Worm (Caenorhabditis elegans): ENCODE measurements around the gene F43C11.1.

The F43C11.1 gene

DNA sequence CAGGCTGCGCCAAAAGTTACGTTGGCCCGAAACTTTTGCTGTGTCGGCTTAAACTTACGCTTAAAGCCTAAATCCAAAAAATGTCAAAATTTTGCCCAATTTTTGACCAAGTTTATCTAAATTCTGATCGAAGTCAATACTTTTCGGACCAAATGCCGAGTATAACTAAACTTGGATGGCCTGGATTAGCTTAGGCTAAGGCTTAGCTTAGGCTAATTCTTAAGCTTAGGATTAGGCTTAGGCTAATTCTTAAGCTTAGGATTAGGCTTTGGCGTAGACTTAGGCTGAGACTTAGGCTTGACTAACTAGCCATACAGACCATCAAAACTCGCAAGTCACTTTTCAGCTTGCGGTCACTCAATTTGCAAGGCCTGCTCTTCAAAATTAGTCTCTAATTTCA is 20.7 kb upstream of the F43C11.1 start:
- no peak for TF ChIP-seq mml-1 (tag; optimal IDR thresholded peaks at IDR 0.05)
- TF ChIP-seq sea-2 (GFP tag; optimal IDR thresholded peaks at IDR 0.05): no peak
- no peak for TF ChIP-seq pqm-1 (tag; optimal IDR thresholded peaks at IDR 0.05)
- no peak for TF ChIP-seq nfya-1 (tag; optimal IDR thresholded peaks at IDR 0.05; ENCODE audit: insufficient read depth)
- TF ChIP-seq aly-2 (tag; optimal IDR thresholded peaks at IDR 0.05): no peak
- TF ChIP-seq egl-27 (tag; optimal IDR thresholded peaks at IDR 0.05): no peak
- TF ChIP-seq fkh-10 (GFP tag; optimal IDR thresholded peaks at IDR 0.05): no peak
- TF ChIP-seq nhr-12 (tag; optimal IDR thresholded peaks at IDR 0.05): no peak
- TF ChIP-seq daf-12 (tag; optimal IDR thresholded peaks at IDR 0.05): no peak
- TF ChIP-seq nhr-77 (tag; optimal IDR thresholded peaks at IDR 0.05): no peak
- TF ChIP-seq hmg-11 (tag; optimal IDR thresholded peaks at IDR 0.05): no peak
- TF ChIP-seq ceh-82 (tag; optimal IDR thresholded peaks at IDR 0.05): no peak
- TF ChIP-seq unc-39 (tag; optimal IDR thresholded peaks at IDR 0.05): no peak
- TF ChIP-seq mdl-1 (tag; optimal IDR thresholded peaks at IDR 0.05): no peak
- TF ChIP-seq egl-5 (tag; optimal IDR thresholded peaks at IDR 0.05): no peak
- no peak for TF ChIP-seq elt-1 (tag; optimal IDR thresholded peaks at IDR 0.05)
- no peak for TF ChIP-seq tbx-2 (tag; optimal IDR thresholded peaks at IDR 0.05)
- TF ChIP-seq R02D3.7 (tag; optimal IDR thresholded peaks at IDR 0.05): no peak

DNA sequence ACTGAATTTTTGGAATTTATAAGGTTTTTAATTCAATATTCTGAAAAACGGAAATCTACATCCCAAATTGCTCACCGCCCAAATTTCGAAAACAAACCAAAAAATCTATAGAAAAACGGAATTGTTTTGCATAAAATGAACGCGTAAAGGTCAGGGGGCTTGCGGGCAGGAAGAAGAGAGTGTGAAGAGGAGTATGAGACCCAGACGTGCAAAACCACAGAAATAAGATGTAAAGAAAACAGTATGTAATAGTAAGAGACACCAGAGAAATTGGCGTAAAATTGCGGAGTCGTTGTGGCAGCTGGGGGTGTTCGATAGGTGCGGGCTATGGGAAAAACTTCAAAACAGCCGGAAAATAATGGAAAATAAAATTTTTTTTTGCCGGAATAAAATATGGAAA is 15.9 kb upstream of the F43C11.1 start:
- TF ChIP-seq elt-2 (tag; optimal IDR thresholded peaks at IDR 0.05): peak; percentile 5
- TF ChIP-seq lin-39 (tag; optimal IDR thresholded peaks at IDR 0.05): no peak
- no peak for TF ChIP-seq elt-1 (tag; optimal IDR thresholded peaks at IDR 0.05)
- peak; percentile 42 for TF ChIP-seq hmg-11 (tag; optimal IDR thresholded peaks at IDR 0.05)
- peak; percentile 16 for TF ChIP-seq ceh-16 (tag; optimal IDR thresholded peaks at IDR 0.05)
- no peak for TF ChIP-seq ceh-28 (tag; optimal IDR thresholded peaks at IDR 0.05)
- peak; percentile 14 for TF ChIP-seq nfya-1 (tag; optimal IDR thresholded peaks at IDR 0.05; ENCODE audit: insufficient read depth)

DNA sequence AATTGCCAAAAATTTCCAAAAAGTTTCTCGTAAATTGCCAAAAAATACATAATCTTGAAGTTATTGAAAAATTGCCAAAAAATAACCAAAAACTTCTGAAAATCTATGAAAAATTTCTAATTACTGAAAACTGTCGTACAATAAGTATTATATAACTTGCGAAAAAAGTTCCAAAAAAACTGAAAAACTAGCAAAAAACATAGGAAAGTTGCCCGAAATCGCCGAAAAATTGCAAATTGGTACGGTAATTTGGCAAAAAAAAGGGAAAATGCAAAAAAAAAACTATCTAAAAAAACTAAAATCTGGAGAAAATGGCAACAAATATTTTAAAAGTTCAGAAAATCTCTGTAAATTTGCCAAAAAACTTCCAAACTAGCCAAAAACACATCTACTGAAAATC is 15.4 kb upstream of the F43C11.1 start, which contains the start of gene enri-1:
TSS of gene enri-1 (minus strand) at position 101 of the 400 bp plus-strand sequence.
- TF ChIP-seq lin-39 (tag; optimal IDR thresholded peaks at IDR 0.05) (no peak), sea-2 (GFP tag; optimal IDR thresholded peaks at IDR 0.05) (no peak), unc-39 (tag; optimal IDR thresholded peaks at IDR 0.05) (no peak), egl-27 (tag; optimal IDR thresholded peaks at IDR 0.05) (no peak), ceh-28 (tag; optimal IDR thresholded peaks at IDR 0.05) (no peak), hmg-11 (tag; optimal IDR thresholded peaks at IDR 0.05) (no peak), nhr-28 (tag; optimal IDR thresholded peaks at IDR 0.05) (no peak), elt-3 (tag; optimal IDR thresholded peaks at IDR 0.05) (no peak), aly-2 (tag; optimal IDR thresholded peaks at IDR 0.05) (no peak), R02D3.7 (tag; optimal IDR thresholded peaks at IDR 0.05) (no peak), lsy-12 (tag; optimal IDR thresholded peaks at IDR 0.05) (no peak), fkh-2 (tag; optimal IDR thresholded peaks at IDR 0.05) (no peak), fos-1 (tag; optimal IDR thresholded peaks at IDR 0.05) (no peak), nhr-67 (tag; optimal IDR thresholded peaks at IDR 0.05) (no peak), nhr-77 (tag; optimal IDR thresholded peaks at IDR 0.05) (no peak), lin-15B (tag; optimal IDR thresholded peaks at IDR 0.05) (no peak), elt-1 (tag; optimal IDR thresholded peaks at IDR 0.05) (no peak)

DNA sequence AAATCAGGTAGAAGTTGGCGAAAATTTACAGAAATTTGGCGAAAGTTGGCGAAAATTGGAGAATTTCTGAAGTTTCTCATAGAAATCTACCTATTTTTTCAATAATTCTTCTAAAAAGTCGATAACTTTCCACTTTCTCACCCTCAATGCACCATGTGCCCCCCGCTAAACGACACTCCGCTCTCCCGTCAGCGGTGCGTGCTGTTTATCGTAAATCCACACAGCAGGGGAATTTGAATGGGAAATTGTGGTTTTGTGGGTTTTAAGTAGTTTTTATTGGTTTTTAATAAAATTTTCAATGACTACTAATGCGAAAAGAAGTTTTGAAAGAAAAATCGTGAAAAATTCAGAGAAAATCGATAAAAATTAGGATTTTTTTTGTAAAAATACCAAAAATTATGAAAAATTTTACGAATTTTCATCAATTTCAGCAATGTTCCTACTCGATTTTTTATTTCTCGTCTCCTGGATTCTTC is 14.9 kb upstream of the F43C11.1 start, which contains the start of gene F43C11.6:
TSS of gene F43C11.6 (plus strand) at position 426 of the 476 bp plus-strand sequence.
- no peak for TF ChIP-seq fos-1 (tag; optimal IDR thresholded peaks at IDR 0.05)
- no peak for TF ChIP-seq ama-1 (optimal IDR thresholded peaks at IDR 0.05)
- no peak for TF ChIP-seq mdl-1 (tag; optimal IDR thresholded peaks at IDR 0.05)
- peak; percentile 37 for TF ChIP-seq lin-39 (tag; optimal IDR thresholded peaks at IDR 0.05)
- TF ChIP-seq fkh-10 (GFP tag; optimal IDR thresholded peaks at IDR 0.05): no peak
- TF ChIP-seq sea-2 (GFP tag; optimal IDR thresholded peaks at IDR 0.05): no peak
- peak; percentile 51 for TF ChIP-seq nfya-1 (tag; optimal IDR thresholded peaks at IDR 0.05; ENCODE audit: insufficient read depth)
- no peak for TF ChIP-seq hmg-11 (tag; optimal IDR thresholded peaks at IDR 0.05)
- TF ChIP-seq nhr-43 (tag; optimal IDR thresholded peaks at IDR 0.05; ENCODE audit: poor library complexity, severe bottlenecking): no peak
- no peak for TF ChIP-seq zag-1 (tag; optimal IDR thresholded peaks at IDR 0.05)
- no peak for TF ChIP-seq unc-62 (GFP tag; optimal IDR thresholded peaks at IDR 0.05)
- TF ChIP-seq ceh-9 (tag; optimal IDR thresholded peaks at IDR 0.05): no peak
- no peak for TF ChIP-seq ZK546.5 (tag; optimal IDR thresholded peaks at IDR 0.05)
- no peak for TF ChIP-seq elt-1 (tag; optimal IDR thresholded peaks at IDR 0.05)
- TF ChIP-seq unc-39 (tag; optimal IDR thresholded peaks at IDR 0.05): no peak
- TF ChIP-seq ceh-82 (tag; optimal IDR thresholded peaks at IDR 0.05): no peak
- TF ChIP-seq nhr-237 (tag; optimal IDR thresholded peaks at IDR 0.05): no peak
- TF ChIP-seq egl-5 (tag; optimal IDR thresholded peaks at IDR 0.05): peak; percentile 21
- peak; percentile 59 for TF ChIP-seq pha-4 (tag; optimal IDR thresholded peaks at IDR 0.05)
- no peak for TF ChIP-seq nhr-25 (tag; optimal IDR thresholded peaks at IDR 0.05)
- no peak for TF ChIP-seq elt-3 (tag; optimal IDR thresholded peaks at IDR 0.05)
- no peak for TF ChIP-seq ceh-16 (tag; optimal IDR thresholded peaks at IDR 0.05)
- TF ChIP-seq ceh-28 (tag; optimal IDR thresholded peaks at IDR 0.05): no peak
- TF ChIP-seq daf-12 (tag; optimal IDR thresholded peaks at IDR 0.05): no peak
- TF ChIP-seq nhr-12 (tag; optimal IDR thresholded peaks at IDR 0.05): no peak
- peak; percentile 87 for TF ChIP-seq R02D3.7 (tag; optimal IDR thresholded peaks at IDR 0.05)
- peak; percentile 21 for TF ChIP-seq elt-2 (tag; optimal IDR thresholded peaks at IDR 0.05)
- no peak for TF ChIP-seq eor-1 (tag; optimal IDR thresholded peaks at IDR 0.05)
- no peak for TF ChIP-seq nhr-28 (tag; optimal IDR thresholded peaks at IDR 0.05)
- TF ChIP-seq pqm-1 (tag; optimal IDR thresholded peaks at IDR 0.05): no peak
- TF ChIP-seq skn-1 (tag; optimal IDR thresholded peaks at IDR 0.05): no peak
- peak; percentile 9 for TF ChIP-seq nhr-23 (tag; optimal IDR thresholded peaks at IDR 0.05)
- TF ChIP-seq nhr-76 (tag; optimal IDR thresholded peaks at IDR 0.05): no peak
- no peak for TF ChIP-seq snpc-4 (tag; optimal IDR thresholded peaks at IDR 0.05)
- no peak for TF ChIP-seq tbx-2 (tag; optimal IDR thresholded peaks at IDR 0.05)

All from whole organism, L3 larva.